Worm (Caenorhabditis elegans) whole organism, L4 larva: Measurements from ENCODE around the gene srw-26.

ENCODE experiments used
- dmd-9 ChIP-seq: fragments of 200-800 bp; sonication (Bioruptor generic); IDR thresholded peaks from 2 replicates; pipeline ENCODE4 v1.3.6; 2022; ENCODE audit warnings: missing genetic modification reagents, missing genetic modification characterization, missing compliant biosample characterization
- duxl-1 ChIP-seq: sonication (generic microtip); optimal IDR thresholded peaks from 2 replicates; lab custom pipeline; 2016; ENCODE audit warnings: mild to moderate bottlenecking, missing genetic modification characterization, moderate library complexity, missing compliant biosample characterization; ENCODE audit not compliant: poor library complexity
- lin-1 ChIP-seq: fragments of 200-800 bp; sonication (Bioruptor generic); IDR thresholded peaks from 2 replicates; pipeline ENCODE4 v1.3.6; 2022; ENCODE audit warnings: missing genetic modification reagents, missing genetic modification characterization, missing compliant biosample characterization
- lir-3 ChIP-seq: sonication (generic microtip); optimal IDR thresholded peaks from 2 replicates; lab custom pipeline; 2016; ENCODE audit warnings: mild to moderate bottlenecking, missing genetic modification characterization, missing compliant biosample characterization
- pha-4 ChIP-seq, 2 experiments: fragments of 150-350 bp in 1 of 2; fragments of 200-800 bp in 1 of 2; sonication (Bioruptor generic) in 1 of 2; IDR thresholded peaks in 1 of 2; optimal IDR thresholded peaks in 1 of 2; 2 replicates each; pipeline versions ENCODE4 v1.3.6 to Lab custom; 2014 to 2022; ENCODE audit warnings: missing genetic modification characterization in 2 of 2, missing genetic modification reagents in 2 of 2, missing biosample characterization in 1 of 2, missing compliant biosample characterization in 1 of 2
- snpc-4 ChIP-seq: fragments of 150-350 bp; optimal IDR thresholded peaks from 2 replicates; lab custom pipeline; 2014; ENCODE audit warnings: missing biosample characterization, missing genetic modification characterization
- unc-39 ChIP-seq: sonication (generic microtip); optimal IDR thresholded peaks from 2 replicates; lab custom pipeline; 2017; ENCODE audit warnings: missing biosample characterization, missing genetic modification characterization

- TF ChIP-seq dmd-9 (GFP tag; lab: Robert Waterston, UW) (no peak), lin-1 (GFP tag; lab: Robert Waterston, UW) (no peak), lir-3 (tag; lab: Kevin White, UChicago) (no peak), unc-39 (tag; lab: Kevin White, UChicago) (no peak), snpc-4 (tag; lab: Kevin White, UChicago) (no peak), duxl-1 (tag; lab: Kevin White, UChicago) (no peak), pha-4 (GFP tag; IDR thresholded peaks at IDR 0.05; lab: Robert Waterston, UW) (no peak), pha-4 (tag; optimal IDR thresholded peaks at IDR 0.05; lab: Kevin White, UChicago) (no peak)
Measured at ce11 chrV:15974836-15975235, 42.5 kb upstream of the srw-26 start, which contains the start of gene sru-22.
